Fruit fly (Drosophila melanogaster) whole organism, pupa: ENCODE measurements around the gene elgi.

ENCODE experiments used
- CG10348 ChIP-seq: fragments of 200-800 bp; sonication (Bioruptor generic); IDR thresholded peaks from 2 replicates; pipeline ENCODE4 v1.3.6; 2022; ENCODE audit warnings: missing biosample characterization, missing genetic modification characterization
- CG17806 ChIP-seq: fragments of 200-800 bp; sonication (Bioruptor generic); optimal IDR thresholded peaks from 2 replicates; lab custom pipeline; 2018; ENCODE audit warnings: missing biosample characterization, mild to moderate bottlenecking, missing genetic modification characterization, moderate library complexity
- CG4496 ChIP-seq: fragments of 200-800 bp; sonication (Bioruptor generic); IDR thresholded peaks from 3 replicates; pipeline ENCODE4 v1.3.6; 2022; ENCODE audit warnings: missing biosample characterization, missing genetic modification characterization

- TF ChIP-seq CG10348 (GFP tag; lab: Robert Waterston, UW) (no peak), CG4496 (GFP tag; lab: Robert Waterston, UW) (no peak), CG17806 (tag; lab: Kevin White, UChicago) (no peak)
These were observed 17.8 kb downstream of the elgi start for dm6 chr3L:15974166-15974565.
